Worm (Caenorhabditis elegans) whole organism, early embryonic: ENCODE results near the gene igdb-1.

Experiments
- ama-1 ChIP-seq: fragments of 150-350 bp; optimal IDR thresholded peaks from 2 replicates; lab custom pipeline; 2014
- ceh-13 ChIP-seq: fragments of 200-800 bp; sonication (Bioruptor generic); optimal IDR thresholded peaks from 2 replicates; lab custom pipeline; 2018; ENCODE audit warnings: mild to moderate bottlenecking, missing genetic modification characterization, missing compliant biosample characterization
- flt-1 ChIP-seq: fragments of 200-800 bp; sonication (Bioruptor generic); IDR thresholded peaks from 2 replicates; pipeline ENCODE4 v1.3.6; 2022; ENCODE audit warnings: missing genetic modification characterization, missing compliant biosample characterization
- pes-1 ChIP-seq: fragments of 200-800 bp; sonication (Bioruptor generic); IDR thresholded peaks from 2 replicates; pipeline ENCODE4 v1.3.6; 2022; ENCODE audit warnings: missing genetic modification reagents, missing genetic modification characterization, missing compliant biosample characterization
- tra-4 ChIP-seq: sonication (generic microtip); optimal IDR thresholded peaks from 2 replicates; lab custom pipeline; 2017; ENCODE audit warnings: missing genetic modification characterization, missing compliant biosample characterization

ce11 chrIV:12438359-12438758, 40.5 kb upstream of the igdb-1 start, which contains the start of gene clec-185:
- no peak for TF ChIP-seq pes-1
- no peak for TF ChIP-seq ama-1
- no peak for TF ChIP-seq ceh-13
- TF ChIP-seq flt-1 (GFP tag; lab: Robert Waterston, UW): no peak
- no peak for TF ChIP-seq tra-4 (tag; lab: Kevin White, UChicago)
